Worm (Caenorhabditis elegans): ENCODE measurements around the gene T09F5.2.

T09F5.2 gene

ce11 chrV:15199768-15200167, 49.0 kb downstream of the T09F5.2 start, which contains the start of gene Y75B12B.10:
Y75B12B.10 (plus strand) TSS chrV:15200068.
- no peak for TF ChIP-seq sox-4 (tag; optimal IDR thresholded peaks at IDR 0.05)
- TF ChIP-seq unc-62 (GFP tag; optimal IDR thresholded peaks at IDR 0.05): no peak
- TF ChIP-seq rnt-1 (tag; optimal IDR thresholded peaks at IDR 0.05): no peak
- TF ChIP-seq nhr-84 (tag; optimal IDR thresholded peaks at IDR 0.05): no peak
- TF ChIP-seq alr-1 (tag; optimal IDR thresholded peaks at IDR 0.05; ENCODE audit: borderline replicate concordance): no peak
- TF ChIP-seq xbp-1 (tag; optimal IDR thresholded peaks at IDR 0.05): no peak
- no peak for TF ChIP-seq snu-23 (GFP tag; optimal IDR thresholded peaks at IDR 0.05)
- no peak for TF ChIP-seq fkh-10 (GFP tag; optimal IDR thresholded peaks at IDR 0.05)
- no peak for TF ChIP-seq mab-9 (GFP tag; IDR thresholded peaks at IDR 0.05)
- TF ChIP-seq tlp-1 (tag; optimal IDR thresholded peaks at IDR 0.05): no peak
- no peak for TF ChIP-seq fos-1 (tag; optimal IDR thresholded peaks at IDR 0.05)
- TF ChIP-seq nhr-11 (tag; optimal IDR thresholded peaks at IDR 0.05): no peak
- no peak for TF ChIP-seq ama-1 (optimal IDR thresholded peaks at IDR 0.05)
- no peak for TF ChIP-seq F16B12.6 (tag; optimal IDR thresholded peaks at IDR 0.05)
- no peak for TF ChIP-seq ceh-8 (GFP tag; optimal IDR thresholded peaks at IDR 0.05)
- no peak for TF ChIP-seq nhr-237 (tag; optimal IDR thresholded peaks at IDR 0.05)
- TF ChIP-seq ceh-82 (tag; optimal IDR thresholded peaks at IDR 0.05): no peak
- no peak for TF ChIP-seq C34B4.2 (tag; optimal IDR thresholded peaks at IDR 0.05)
- TF ChIP-seq lin-13 (GFP tag; optimal IDR thresholded peaks at IDR 0.05): no peak
- no peak for TF ChIP-seq ztf-4 (tag; optimal IDR thresholded peaks at IDR 0.05)
